Worm (Caenorhabditis elegans) whole organism, mixed stage, embryonic: ENCODE measurements around the gene C10A4.1.

ENCODE experiments used
- bed-3 ChIP-seq: fragments of 200-800 bp; sonication (Bioruptor generic); optimal IDR thresholded peaks from 3 replicates; lab custom pipeline; 2018; ENCODE audit warnings: mild to moderate bottlenecking, missing genetic modification characterization, moderate library complexity, missing compliant biosample characterization
- blmp-1 ChIP-seq: fragments of 150-350 bp; optimal IDR thresholded peaks from 2 replicates; lab custom pipeline; 2014; ENCODE audit warnings: missing biosample characterization, missing genetic modification characterization
- ceh-43 ChIP-seq: fragments of 200-800 bp; sonication (Bioruptor generic); optimal IDR thresholded peaks from 2 replicates; lab custom pipeline; 2018; ENCODE audit warnings: mild to moderate bottlenecking, missing genetic modification characterization, moderate library complexity, missing compliant biosample characterization
- ces-1 ChIP-seq: fragments of 150-350 bp; optimal IDR thresholded peaks from 2 replicates; lab custom pipeline; 2014; ENCODE audit warnings: missing biosample characterization, missing genetic modification reagents, missing genetic modification characterization
- cnd-1 ChIP-seq: fragments of 200-800 bp; sonication (Bioruptor generic); optimal IDR thresholded peaks from 2 replicates; lab custom pipeline; 2018; ENCODE audit warnings: mild to moderate bottlenecking, missing genetic modification characterization, missing compliant biosample characterization
- drap-1 ChIP-seq: fragments of 200-800 bp; sonication (Bioruptor generic); optimal IDR thresholded peaks from 3 replicates; lab custom pipeline; 2018; ENCODE audit warnings: mild to moderate bottlenecking, missing genetic modification characterization, missing compliant biosample characterization
- elt-3 ChIP-seq: fragments of 150-350 bp; optimal IDR thresholded peaks from 2 replicates; lab custom pipeline; 2014; ENCODE audit warnings: missing biosample characterization, missing genetic modification characterization
- flh-1 ChIP-seq: fragments of 200-800 bp; sonication (Bioruptor generic); optimal IDR thresholded peaks from 2 replicates; lab custom pipeline; 2018; ENCODE audit warnings: mild to moderate bottlenecking, missing genetic modification characterization, moderate library complexity, missing compliant biosample characterization
- ham-2 ChIP-seq: fragments of 200-800 bp; sonication (Bioruptor generic); optimal IDR thresholded peaks from 2 replicates; lab custom pipeline; 2018; ENCODE audit warnings: mild to moderate bottlenecking, missing genetic modification characterization, missing compliant biosample characterization
- hlh-1 ChIP-seq: fragments of 150-350 bp; optimal IDR thresholded peaks from 2 replicates; lab custom pipeline; 2014; ENCODE audit warnings: missing biosample characterization, missing genetic modification reagents, missing genetic modification characterization
- lin-32 ChIP-seq: fragments of 200-800 bp; sonication (Bioruptor generic); optimal IDR thresholded peaks from 2 replicates; lab custom pipeline; 2018; ENCODE audit warnings: mild to moderate bottlenecking, missing genetic modification characterization, missing compliant biosample characterization
- lsy-2 ChIP-seq: fragments of 150-350 bp; optimal IDR thresholded peaks from 2 replicates; lab custom pipeline; 2014; ENCODE audit warnings: missing biosample characterization, missing genetic modification characterization
- mab-5 ChIP-seq: fragments of 150-350 bp; optimal IDR thresholded peaks from 2 replicates; lab custom pipeline; 2014; ENCODE audit warnings: missing biosample characterization, missing genetic modification characterization
- mep-1 ChIP-seq: fragments of 150-350 bp; optimal IDR thresholded peaks from 2 replicates; lab custom pipeline; 2017; ENCODE audit warnings: missing biosample characterization, missing genetic modification reagents, missing genetic modification characterization, inconsistent platforms
- mls-2 ChIP-seq: sonication (generic microtip); optimal IDR thresholded peaks from 2 replicates; lab custom pipeline; 2016; ENCODE audit warnings: mild to moderate bottlenecking, missing genetic modification characterization, moderate library complexity, missing compliant biosample characterization
- nhr-2 ChIP-seq: fragments of 150-350 bp; optimal IDR thresholded peaks from 2 replicates; lab custom pipeline; 2014; ENCODE audit warnings: missing biosample characterization, missing genetic modification characterization
- nhr-76 ChIP-seq: sonication (generic microtip); optimal IDR thresholded peaks from 2 replicates; lab custom pipeline; 2017; ENCODE audit warnings: missing biosample characterization, missing genetic modification characterization
- sem-2 ChIP-seq: fragments of 200-800 bp; sonication (Bioruptor generic); optimal IDR thresholded peaks from 2 replicates; lab custom pipeline; 2018; ENCODE audit warnings: mild to moderate bottlenecking, missing genetic modification characterization, missing compliant biosample characterization
- snpc-4 ChIP-seq: fragments of 150-350 bp; optimal IDR thresholded peaks from 2 replicates; lab custom pipeline; 2014; ENCODE audit warnings: missing biosample characterization, missing genetic modification characterization
- tbx-8 ChIP-seq: fragments of 200-800 bp; sonication (Bioruptor generic); optimal IDR thresholded peaks from 2 replicates; lab custom pipeline; 2018; ENCODE audit warnings: mild to moderate bottlenecking, missing genetic modification characterization, moderate library complexity, missing compliant biosample characterization
- unc-39 ChIP-seq: fragments of 150-350 bp; optimal IDR thresholded peaks from 2 replicates; lab custom pipeline; 2014; ENCODE audit warnings: missing biosample characterization, missing genetic modification characterization
- unc-62 ChIP-seq: fragments of 150-350 bp; optimal IDR thresholded peaks from 2 replicates; lab custom pipeline; 2014; ENCODE audit warnings: missing biosample characterization, missing genetic modification reagents, missing genetic modification characterization
- zip-8 ChIP-seq: fragments of 150-350 bp; optimal IDR thresholded peaks from 2 replicates; lab custom pipeline; 2014; ENCODE audit warnings: missing biosample characterization, missing genetic modification characterization
- ztf-11 ChIP-seq: fragments of 150-350 bp; optimal IDR thresholded peaks from 2 replicates; lab custom pipeline; 2014; ENCODE audit warnings: missing biosample characterization, missing genetic modification characterization

C10A4.1 gene

DNA sequence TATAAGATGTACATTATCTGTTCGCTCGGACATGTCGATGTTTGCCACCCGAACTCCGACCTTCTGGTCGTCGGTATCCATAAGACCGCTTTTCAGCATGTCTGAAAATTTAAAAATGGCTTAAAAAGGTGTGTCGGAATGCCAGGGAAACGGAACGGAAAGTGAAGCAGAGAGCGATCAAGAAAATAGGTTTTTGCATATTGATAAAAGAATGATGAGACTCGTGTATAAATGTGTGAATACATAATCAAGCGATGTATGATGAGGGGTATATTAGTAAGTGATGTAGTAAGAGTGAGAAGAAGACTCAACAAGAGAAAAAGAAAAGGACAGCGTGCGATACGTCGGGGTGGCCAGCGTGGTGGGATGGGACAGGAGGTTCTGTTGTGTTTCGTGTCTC is 26.3 kb downstream of the C10A4.1 start, which contains the start of gene acl-12:
Gene acl-12, minus strand, starts transcription at position 101 of the 400 bp plus-strand sequence.
- TF ChIP-seq hlh-1 (tag; lab: Kevin White, UChicago) (peak; percentile 50), mls-2 (peak; percentile 13), ham-2 (GFP tag; lab: Kevin White, UChicago) (no peak), unc-62 (GFP tag; lab: Kevin White, UChicago) (peak; percentile 0)

DNA sequence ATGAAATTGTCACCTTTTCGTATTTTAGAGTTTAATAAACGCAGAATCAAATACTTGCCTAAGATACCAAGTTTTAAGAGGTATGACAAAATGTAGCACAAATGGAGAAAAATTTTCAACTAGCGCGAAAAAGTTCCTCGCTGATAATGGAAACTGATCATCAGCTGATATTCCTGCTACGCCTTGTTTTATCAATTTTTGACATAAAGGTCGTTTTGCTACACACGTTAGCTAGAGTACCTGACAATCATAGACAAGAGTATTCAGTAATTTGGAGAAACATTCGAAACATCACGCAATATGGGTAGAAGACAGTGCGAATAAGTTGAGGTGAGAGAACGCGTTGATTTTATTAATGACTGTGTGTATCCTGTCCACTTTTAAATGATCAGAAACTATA is 29.6 kb downstream of the C10A4.1 start:
- no peak for TF ChIP-seq elt-3 (tag; lab: Kevin White, UChicago)

DNA sequence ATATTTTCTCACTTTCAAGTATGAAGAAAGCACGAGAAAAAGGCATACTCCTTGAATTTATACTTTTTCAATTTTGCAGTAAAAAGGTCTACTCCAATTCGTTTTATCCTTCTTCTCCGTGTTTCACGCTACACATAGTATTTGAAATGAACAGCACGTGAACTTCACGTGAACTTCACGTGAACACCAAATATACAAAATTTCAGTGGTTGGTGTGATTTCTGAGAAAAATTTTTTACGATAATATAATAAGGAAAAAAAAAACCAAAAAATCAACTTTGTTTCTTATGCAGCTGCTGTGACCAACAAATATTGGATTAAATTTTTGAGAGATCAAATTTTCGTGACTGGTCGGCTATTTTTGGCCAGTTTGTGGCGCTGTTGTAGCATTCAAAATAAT is 30.3 kb downstream of the C10A4.1 start:
- TF ChIP-seq zip-8 (tag; lab: Kevin White, UChicago) = no peak
- no peak for TF ChIP-seq mab-5
- no peak for TF ChIP-seq blmp-1 (tag; lab: Kevin White, UChicago)
- TF ChIP-seq unc-39 (tag; lab: Kevin White, UChicago) = no peak
- no peak for TF ChIP-seq elt-3 (tag; lab: Kevin White, UChicago)
- no peak for TF ChIP-seq ztf-11 (tag; lab: Kevin White, UChicago)
- TF ChIP-seq, all 35 proteins: peak for 0

DNA sequence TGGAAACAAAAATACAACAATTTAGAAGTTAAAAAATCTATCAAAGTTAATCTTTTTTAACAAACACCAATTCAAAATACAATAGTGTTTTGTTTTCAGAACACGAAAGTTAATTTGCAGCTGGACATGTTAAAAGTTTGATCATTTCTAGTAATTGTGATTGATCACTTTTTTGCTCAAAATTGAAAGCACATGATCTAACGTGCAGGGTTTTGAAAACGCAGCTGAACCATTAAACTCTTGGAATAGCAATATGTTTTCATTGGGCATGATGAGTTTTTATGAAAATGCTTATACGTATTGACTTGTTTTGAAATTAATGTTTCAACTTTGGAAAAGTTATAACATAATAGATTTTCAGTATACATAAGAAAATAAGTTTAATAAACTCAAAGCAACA is 31.2 kb downstream of the C10A4.1 start:
- no peak for TF ChIP-seq tbx-8
- TF ChIP-seq cnd-1 (tag; lab: Kevin White, UChicago) = no peak
- TF ChIP-seq zip-8 (tag; lab: Kevin White, UChicago) = no peak
- no peak for TF ChIP-seq mep-1 (tag; lab: Kevin White, UChicago)
- TF ChIP-seq lsy-2 = no peak
- TF ChIP-seq elt-3 (tag; lab: Kevin White, UChicago) = no peak
- TF ChIP-seq mls-2 = no peak
- no peak for TF ChIP-seq nhr-76 (tag; lab: Kevin White, UChicago)
- TF ChIP-seq bed-3 (GFP tag; lab: Kevin White, UChicago) = no peak
- no peak for TF ChIP-seq flh-1 (GFP tag; lab: Kevin White, UChicago)
- TF ChIP-seq drap-1 = no peak
- TF ChIP-seq, all 35 proteins: peak for 0

DNA sequence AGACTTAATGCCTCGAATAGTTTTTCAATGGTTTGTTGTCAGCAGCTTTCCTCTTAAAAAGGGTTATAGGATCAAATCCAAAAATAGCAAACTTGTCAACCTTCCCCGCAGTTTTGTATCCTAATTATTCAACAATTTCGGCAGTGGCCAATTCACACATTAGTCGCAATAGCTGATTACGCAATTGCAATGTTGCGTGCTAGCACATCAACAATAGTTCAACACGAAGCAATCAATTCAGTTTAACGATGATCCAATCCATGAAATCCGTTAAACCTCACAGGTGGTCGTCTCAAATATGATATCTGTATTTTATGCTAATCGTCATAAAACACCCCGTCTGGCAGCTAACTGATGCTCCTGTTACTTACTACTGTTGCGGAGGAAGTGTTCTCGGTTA is 36.4 kb downstream of the C10A4.1 start:
- TF ChIP-seq snpc-4 (no peak), cnd-1 (tag; lab: Kevin White, UChicago) (peak; percentile 5), nhr-2 (tag; lab: Kevin White, UChicago) (peak; percentile 79), zip-8 (tag; lab: Kevin White, UChicago) (peak; percentile 66)

DNA sequence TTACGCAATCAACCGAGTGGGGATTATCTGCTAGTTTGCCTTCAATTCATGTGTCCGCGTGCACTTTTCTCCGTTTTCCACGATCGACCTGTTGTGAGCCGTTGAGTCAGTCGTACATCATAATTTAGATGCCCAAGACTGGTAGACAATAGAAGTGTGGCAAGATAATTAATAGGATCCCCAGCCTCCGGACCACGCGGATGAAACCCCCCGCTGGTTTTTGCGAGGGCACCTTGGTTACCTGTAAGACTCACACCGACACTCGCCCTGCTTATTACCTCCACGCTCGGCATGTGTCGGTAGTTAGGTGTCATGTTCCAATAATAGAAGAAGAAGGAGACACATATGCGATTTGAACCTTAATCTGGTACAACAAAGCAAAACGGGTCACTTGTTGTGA is 39.8 kb downstream of the C10A4.1 start:
- TF ChIP-seq unc-39 (tag; lab: Kevin White, UChicago) (peak; percentile 53), flh-1 (GFP tag; lab: Kevin White, UChicago) (no peak), ham-2 (GFP tag; lab: Kevin White, UChicago) (no peak), nhr-2 (tag; lab: Kevin White, UChicago) (peak; percentile 30), ceh-43 (GFP tag; lab: Kevin White, UChicago) (peak; percentile 24), mab-5 (no peak), lin-32 (GFP tag; lab: Kevin White, UChicago) (no peak), nhr-76 (tag; lab: Kevin White, UChicago) (no peak), drap-1 (no peak), mls-2 (no peak), mep-1 (tag; lab: Kevin White, UChicago) (no peak)
- TF ChIP-seq, all 35 proteins: peak for 3

DNA sequence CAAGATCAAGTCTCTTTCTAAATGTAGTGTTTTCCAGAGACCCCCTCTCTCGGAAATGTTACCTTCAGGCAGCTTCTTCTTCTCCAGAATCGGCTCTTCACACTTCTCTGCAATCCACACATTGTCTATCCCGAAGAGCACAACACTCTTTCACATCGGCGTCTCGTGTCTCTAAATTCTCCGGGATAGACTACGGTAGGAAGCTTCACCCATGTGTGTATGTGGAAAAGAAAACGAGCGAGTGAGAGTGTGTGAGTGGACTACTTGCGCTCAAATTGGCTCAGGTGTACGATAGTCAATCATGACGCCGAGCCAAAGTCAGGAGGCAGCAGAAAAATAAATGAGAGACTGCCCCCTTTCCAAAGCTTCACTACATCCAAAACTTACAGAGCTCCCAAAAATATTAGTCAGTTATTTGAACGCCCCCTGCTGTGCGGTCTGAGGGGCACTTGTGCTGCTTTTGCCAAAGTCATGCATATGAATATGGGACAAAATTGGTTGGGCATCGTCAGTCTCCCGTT is 41.0 kb downstream of the C10A4.1 start:
- TF ChIP-seq blmp-1 (tag; lab: Kevin White, UChicago) = no peak
- TF ChIP-seq cnd-1 (tag; lab: Kevin White, UChicago) = peak; percentile 35
- peak; percentile 64 for TF ChIP-seq lsy-2
- peak; percentile 29 for TF ChIP-seq ces-1 (GFP tag; lab: Kevin White, UChicago)

DNA sequence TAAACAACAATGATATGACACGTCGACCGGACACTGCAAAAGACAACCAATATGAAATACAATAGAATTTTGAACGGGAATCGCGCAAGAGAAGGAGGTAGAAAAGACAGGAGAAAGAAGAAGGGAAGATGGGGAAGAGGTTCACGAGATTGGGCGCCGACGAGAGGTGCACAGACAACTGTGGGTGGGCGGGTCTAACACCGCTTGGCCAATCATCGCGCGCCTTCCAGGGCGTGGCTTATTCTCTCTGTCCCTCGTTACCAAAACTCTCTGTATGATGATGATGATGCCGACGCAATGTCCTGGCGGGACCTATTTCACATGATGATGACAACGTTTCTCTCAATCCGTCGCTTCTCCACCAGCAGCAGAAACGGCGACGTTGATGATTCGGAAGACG is 44.3 kb downstream of the C10A4.1 start:
- TF ChIP-seq drap-1 (peak; percentile 24), unc-39 (tag; lab: Kevin White, UChicago) (no peak), mep-1 (tag; lab: Kevin White, UChicago) (no peak), flh-1 (GFP tag; lab: Kevin White, UChicago) (no peak), lsy-2 (peak; percentile 61), sem-2 (GFP tag; lab: Kevin White, UChicago) (no peak), ham-2 (GFP tag; lab: Kevin White, UChicago) (no peak)
